Fruit fly (Drosophila melanogaster) whole organism, larva: ENCODE results near the gene CG11085.

Source experiments
- noc ChIP-seq: fragments of 200-800 bp; sonication (Bioruptor generic); optimal IDR thresholded peaks from 3 replicates; lab custom pipeline; 2019; ENCODE audit warnings: missing biosample characterization, mild to moderate bottlenecking, missing genetic modification characterization, moderate library complexity

The CG11085 gene

DNA sequence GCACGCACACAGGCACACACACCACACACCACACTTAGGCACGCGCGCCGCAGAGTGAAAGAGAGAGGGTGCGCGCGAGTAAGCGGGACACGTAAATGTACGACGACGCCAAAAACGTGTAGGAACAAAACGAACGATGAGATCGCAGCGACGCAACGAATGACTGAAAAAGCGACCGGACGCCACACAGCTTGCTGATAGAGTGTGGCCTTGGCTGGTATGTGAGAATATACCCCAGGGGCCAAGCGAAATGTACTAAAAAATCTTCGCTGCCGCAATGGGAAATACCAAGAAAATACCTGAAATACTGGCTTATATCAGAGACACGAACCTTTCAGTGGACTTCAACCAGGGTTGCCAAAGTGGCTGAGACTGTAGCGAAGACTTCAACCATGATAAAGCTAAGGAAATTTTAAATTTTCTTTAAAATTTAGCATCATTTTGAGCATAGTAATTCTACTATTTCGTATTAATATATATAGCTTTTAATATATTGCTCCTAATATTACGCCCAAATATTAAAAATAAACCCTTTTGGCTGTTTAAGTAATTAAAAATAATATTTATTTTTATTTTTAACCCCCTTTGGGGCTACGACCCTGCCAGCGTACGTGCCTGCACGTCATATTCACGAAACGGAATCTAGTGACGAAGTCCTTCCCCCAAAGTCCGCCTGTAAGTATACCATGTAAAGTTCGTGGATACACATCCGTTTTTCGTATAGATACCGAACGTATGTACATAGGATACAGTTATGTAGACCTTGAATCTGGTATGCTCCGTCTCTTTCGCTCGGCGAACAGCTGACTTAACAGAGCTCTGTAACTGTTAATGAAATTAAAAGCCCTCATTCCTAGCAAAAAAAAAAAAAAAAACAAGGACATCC is 32.9 kb upstream of the CG11085 start, which contains the start of gene Pits:
TSS of gene Pits (minus strand) at position 210 of the 886 bp plus-strand sequence.
- peak; percentile 55 for TF ChIP-seq noc (tag; lab: Kevin White, UChicago)

DNA sequence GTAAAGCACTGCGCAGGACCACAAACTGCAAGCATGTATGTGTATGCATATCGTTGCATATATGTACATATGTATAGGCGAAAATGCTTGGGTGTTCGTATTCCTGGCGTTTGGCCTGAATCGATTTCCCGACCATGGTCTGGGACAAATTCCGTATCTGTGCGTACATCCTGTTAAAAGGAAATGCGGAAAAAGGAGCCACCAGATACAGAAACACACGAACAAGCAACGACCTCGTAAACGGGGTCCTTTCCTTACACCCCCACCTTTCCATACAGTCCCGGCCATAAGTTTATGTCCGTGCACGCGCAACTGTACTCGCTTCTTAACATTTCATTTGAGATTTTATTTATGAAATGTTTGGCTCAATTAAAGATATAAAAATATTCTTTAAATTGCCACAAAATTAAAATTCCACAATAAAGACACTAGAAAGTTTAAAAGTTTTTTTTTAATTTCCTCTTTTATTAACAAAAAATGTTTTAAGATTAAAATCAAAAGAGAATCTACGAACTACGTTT is 32.2 kb upstream of the CG11085 start:
- TF ChIP-seq noc (tag; lab: Kevin White, UChicago): no peak

DNA sequence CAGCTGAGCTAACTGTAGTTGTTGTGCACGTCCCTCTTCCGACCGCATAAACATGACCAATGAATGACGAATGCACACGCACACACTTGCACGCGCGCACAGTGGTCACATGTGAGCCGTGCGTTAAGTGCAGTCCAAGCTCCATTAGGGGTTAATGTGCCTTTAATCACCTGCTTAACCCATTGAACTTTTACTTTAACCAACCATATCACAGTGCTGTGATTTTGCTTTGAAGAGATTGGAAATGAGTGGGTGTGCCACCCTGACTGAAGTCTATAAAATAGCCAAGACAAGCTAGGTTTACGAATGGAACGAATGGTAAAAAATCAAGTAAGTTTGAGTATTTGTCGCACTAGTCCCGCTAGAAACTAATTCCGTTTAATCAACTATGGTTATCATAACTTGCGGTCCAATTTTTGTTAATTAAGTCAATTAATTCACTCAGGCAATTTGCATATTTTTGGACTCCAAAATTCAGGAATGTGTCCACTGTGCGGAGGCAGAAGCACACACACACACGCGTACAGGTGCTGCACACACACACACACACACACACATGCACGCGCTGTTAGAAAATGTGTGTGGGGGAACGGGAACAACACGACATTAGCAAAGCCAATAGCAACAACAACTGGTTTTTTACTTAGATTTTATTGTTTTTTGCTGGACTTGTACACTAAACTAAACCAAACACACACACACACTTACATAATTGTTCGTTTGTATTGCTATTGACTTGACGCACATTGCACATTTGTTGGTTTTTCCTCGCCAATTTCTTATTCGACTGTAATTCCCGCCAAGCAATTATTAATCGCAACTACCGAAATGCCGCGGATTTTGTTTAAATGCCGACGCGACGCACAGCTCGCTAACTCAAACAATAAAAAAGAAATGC is 24.6 kb upstream of the CG11085 start:
- TF ChIP-seq noc (tag; lab: Kevin White, UChicago): peak; percentile 45

DNA sequence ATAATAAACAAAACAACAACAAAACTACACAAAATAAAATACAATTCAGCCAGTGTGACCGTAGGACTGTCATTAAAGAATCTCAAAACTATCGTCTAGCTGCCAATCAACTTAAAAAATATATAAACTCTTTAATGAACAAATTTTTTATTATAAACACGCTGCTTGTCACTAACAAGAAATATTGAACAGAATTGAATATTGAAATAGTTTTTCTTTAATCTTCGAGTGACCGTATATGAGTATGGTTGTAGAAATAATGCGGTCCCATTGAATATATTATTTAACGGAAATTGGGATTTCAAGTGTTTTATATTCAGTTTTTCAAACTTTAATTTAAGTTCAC is 24.0 kb upstream of the CG11085 start, which contains the start of gene LIMK1:
TSS of gene LIMK1 (minus strand) at position 73 of the 346 bp plus-strand sequence.
- TF ChIP-seq noc (tag; lab: Kevin White, UChicago): no peak

DNA sequence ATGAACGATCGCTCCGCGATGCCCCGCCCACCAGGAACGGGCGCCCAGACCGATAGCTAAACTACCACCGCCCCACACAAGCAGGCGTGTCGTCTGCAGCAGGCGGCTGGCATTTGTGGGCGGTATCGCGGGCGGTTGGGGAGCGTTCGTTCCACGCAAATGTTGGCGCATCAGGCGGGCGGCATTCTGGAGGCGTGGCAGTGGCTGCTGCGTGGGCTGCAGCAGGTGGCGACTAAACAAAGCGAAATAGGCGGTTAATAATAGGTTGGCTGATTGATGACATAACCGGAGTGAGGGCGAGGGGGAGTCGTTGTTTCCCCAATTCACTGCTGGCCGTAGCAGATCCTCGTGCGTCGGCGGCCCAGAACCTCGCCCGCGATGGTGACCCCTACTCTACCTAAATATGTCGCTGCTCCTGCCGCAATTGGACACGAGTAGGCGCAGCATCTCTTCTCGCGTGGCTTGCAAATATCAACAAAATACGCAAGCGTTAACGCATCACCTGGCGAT is 21.0 kb upstream of the CG11085 start:
- TF ChIP-seq noc (tag; lab: Kevin White, UChicago): no peak

DNA sequence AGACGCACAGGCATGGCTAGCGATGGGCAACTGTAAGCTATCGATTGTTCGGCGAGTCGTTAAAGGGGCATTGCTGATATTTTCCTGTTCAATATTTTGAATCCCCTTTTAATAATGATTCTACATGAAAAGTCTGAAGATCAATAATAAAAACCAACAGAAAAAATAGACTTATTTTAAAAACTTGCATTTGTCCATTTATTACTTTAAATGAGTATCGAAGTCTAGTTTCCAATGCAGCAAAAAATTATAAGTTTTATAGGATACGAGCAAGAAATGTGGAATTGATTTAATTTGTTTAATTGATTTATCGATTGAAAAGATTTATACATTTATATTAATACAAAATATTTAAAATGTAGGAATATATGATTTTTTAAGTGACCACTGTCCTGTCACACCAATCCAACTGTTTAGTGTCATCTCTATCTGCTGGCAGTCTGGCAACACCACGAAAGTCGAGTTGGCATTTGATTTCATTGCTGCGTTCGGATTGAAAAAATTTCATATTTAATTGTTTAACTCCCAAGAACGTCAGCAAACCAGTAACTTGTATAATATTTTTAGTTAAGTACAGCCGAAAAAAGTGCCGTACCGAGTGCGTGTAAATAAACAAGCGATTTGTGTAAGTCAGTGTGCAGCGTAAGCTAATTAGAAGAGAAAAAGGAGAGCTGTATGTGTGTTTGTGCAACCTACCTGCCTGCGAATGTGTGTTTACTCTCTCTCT is 20.3 kb upstream of the CG11085 start, which contains the start of the genes CG1824 and Sec16:
TSS of gene CG1824 (minus strand) at position 15 of the 727 bp plus-strand sequence.
TSS of gene Sec16 (plus strand) at position 438 of the 727 bp plus-strand sequence.
- TF ChIP-seq noc (tag; lab: Kevin White, UChicago): peak; percentile 44

DNA sequence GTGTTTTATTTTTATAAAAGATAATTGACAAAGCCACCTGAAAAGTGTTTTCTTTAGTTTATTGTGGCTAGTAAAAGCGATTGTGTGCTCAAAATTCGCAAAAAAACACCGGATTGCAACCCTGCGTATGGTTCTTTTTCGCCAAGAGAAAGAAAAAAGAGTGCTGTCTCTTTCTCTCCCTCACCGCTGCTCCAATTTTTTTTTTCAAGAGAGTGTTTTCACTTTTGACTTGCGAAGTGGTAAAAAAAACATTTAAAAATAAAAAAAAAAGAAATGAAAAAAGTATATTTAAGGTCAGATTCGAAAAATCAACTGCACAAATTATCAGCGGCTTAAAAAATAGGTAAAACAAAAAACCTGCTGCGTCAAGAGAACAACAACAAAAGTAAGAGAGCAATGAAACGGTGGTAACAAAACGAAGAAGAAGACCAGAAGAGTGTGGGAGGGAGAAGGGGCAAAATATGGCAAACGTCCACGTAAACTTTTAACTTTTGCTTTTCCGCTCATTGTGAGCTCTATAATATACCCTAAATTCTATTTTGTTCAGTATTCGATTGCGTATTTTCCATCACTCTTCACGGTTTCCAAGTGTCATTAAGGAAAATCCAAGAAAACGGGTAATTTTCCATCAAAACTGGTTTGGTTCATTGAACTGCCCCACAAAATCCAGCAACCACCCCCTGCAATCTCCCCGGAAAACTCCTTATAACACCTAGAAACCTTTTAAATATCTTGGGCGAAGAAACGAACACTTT is 19.6 kb upstream of the CG11085 start:
- no peak for TF ChIP-seq noc (tag; lab: Kevin White, UChicago)

DNA sequence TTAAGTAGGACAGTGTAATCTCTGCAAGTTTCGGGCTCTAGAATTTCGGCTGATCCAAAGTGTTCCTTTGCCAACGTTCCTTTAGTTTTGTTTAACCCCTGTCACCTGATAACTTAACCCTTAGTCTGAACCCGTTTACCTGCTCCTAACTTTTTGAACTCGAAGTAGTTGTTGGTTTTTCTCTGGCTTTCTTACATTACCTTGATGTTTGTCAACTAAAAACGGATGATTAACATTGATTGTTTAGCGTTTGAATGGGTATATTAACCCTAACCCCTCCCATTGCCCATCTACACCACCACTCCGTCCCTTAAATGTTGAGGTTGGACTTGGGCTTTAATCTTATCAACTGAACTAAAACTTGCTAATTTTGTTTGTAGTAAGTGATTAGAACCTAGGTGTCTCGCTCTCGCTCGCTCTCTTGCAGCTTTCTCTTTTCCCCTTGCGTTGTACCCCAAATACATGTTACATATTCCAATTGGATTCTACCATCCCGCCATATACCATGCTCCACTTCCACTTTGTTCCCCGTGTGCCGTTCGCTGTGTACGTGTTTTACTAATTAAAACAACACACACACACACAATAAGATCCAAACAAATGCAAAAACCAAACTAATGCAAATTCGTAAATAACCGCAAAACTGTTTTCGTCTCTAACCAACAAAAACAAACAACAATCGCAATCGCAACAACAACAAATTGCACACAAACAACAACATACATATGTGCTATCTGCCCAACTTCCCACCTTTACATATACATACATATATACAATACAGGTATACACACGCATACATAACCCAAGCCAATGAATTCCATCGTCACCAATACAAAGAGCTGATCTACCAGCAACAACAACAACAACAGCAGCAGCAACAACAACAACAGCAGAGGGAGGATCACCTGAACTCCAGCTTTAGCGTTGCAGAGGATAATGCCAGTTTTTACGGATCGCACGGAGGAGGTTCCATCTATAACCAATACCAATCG is 15.0 kb upstream of the CG11085 start:
- no peak for TF ChIP-seq noc (tag; lab: Kevin White, UChicago)

DNA sequence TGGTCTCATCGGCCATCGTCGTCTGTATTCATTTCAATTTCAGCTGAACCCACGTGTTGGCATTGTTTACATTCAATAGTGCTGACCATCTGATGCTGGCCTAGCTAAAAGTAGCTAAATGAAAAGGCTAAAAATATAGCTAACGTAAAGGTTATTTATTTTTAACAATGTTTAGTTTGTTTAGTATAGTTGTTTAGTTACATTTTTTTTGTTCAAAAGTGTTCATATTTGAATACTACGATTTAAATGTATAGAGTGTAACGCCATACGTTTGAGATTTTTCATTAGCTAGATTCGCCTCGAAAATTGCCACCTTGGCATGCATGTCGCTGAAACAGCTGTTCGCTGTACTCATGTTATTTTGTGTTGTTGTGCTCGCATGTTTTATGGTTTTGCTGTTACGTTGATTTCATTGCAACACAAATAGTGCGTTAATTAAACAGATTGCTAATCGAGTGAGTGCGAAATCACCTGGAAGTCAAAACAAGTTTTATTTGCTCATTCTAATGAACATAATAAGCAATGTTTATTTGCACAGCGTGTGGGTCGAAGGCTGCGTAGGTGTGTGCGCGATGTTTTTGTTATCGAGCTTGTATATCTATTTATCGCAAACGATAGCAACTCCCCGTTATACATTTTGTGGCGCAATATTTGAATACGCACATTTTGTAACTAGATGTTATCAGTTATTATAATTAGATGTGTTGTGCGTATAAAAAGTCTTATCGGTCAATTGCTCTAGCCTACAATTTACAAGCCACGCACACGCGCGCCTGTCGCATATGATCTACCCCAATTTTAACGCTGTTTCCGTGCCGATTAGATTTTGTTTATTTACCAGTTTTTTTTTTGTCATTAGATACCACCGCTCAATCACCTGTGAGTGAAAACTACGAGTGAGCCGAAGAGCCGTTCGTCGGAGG is 4.3 kb upstream of the CG11085 start, which contains the start of the genes CG1463 and Fpgs1:
TSS of gene CG1463 (minus strand) at position 132 of the 923 bp plus-strand sequence.
TSS of gene Fpgs1 (plus strand) at position 332 of the 923 bp plus-strand sequence.
- no peak for TF ChIP-seq noc (tag; lab: Kevin White, UChicago)

DNA sequence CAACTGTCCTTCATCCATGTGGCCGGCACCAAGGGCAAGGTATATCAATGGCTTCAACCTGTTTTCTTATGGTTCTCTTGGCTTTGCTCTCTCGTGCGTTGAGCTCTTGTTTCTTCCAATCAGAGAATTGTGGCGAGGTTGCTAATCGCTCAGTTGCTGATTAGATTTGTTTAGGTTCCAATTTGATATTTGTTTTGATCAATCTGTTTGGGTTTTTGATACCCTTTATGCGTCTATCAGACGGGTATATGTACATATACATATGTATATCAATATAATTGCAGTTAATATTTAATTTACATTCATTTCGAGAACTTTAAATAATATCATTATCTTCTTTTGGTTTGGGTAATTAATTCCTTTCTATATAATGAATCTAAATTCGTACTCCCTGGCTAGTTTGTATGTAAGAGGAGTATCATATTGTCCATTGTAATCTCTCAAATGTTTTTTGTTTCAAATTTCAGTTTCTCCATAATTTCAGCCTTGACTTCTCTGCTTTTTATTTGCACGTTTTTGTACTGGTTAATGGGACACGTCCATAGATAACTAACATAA is 2.8 kb upstream of the CG11085 start:
- peak; percentile 77 for TF ChIP-seq noc (tag; lab: Kevin White, UChicago)

DNA sequence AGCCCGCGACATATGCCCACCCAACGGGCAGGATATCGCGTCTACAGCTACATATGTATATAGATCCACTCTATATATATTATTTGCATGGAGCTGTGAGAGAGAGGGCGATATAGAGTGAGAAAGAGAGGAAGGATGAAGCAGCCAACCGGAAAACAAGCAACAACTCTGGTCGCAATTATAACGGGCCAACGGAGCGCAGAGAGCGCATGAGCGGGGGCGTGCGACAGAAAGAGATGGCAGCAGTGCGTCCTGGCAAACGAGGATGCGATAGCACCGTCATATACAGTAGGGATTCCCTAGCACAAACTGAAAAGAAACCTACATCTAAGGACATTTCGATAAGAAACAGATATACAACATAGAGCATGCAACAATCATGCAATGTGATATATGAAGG is 5.5 kb downstream of the CG11085 start:
- no peak for TF ChIP-seq noc (tag; lab: Kevin White, UChicago)
